Worm (Caenorhabditis elegans) whole organism, L3 larva: ENCODE results near the gene col-128.

Source experiments
- ama-1 ChIP-seq: fragments of 150-350 bp; optimal IDR thresholded peaks from 2 replicates; lab custom pipeline; 2018
- ceh-9 ChIP-seq: sonication (generic microtip); optimal IDR thresholded peaks from 2 replicates; lab custom pipeline; 2018; ENCODE audit warnings: missing biosample characterization, missing genetic modification characterization
- daf-12 ChIP-seq: fragments of 150-350 bp; optimal IDR thresholded peaks from 2 replicates; lab custom pipeline; 2014; ENCODE audit warnings: missing biosample characterization, missing genetic modification reagents, missing genetic modification characterization
- egl-5 ChIP-seq: fragments of 150-350 bp; optimal IDR thresholded peaks from 2 replicates; lab custom pipeline; 2017; ENCODE audit warnings: missing biosample characterization, missing genetic modification reagents, missing genetic modification characterization, inconsistent platforms
- elt-1 ChIP-seq: fragments of 150-350 bp; optimal IDR thresholded peaks from 2 replicates; lab custom pipeline; 2014; ENCODE audit warnings: missing biosample characterization, missing genetic modification characterization
- lin-15B ChIP-seq: fragments of 150-350 bp; optimal IDR thresholded peaks from 2 replicates; lab custom pipeline; 2014; ENCODE audit warnings: missing biosample characterization, missing genetic modification characterization
- mml-1 ChIP-seq: fragments of 150-350 bp; sonication (generic microtip); optimal IDR thresholded peaks from 3 replicates; lab custom pipeline; 2014; ENCODE audit warnings: missing biosample characterization, missing genetic modification characterization
- nhr-12 ChIP-seq: fragments of 150-350 bp; optimal IDR thresholded peaks from 2 replicates; lab custom pipeline; 2014; ENCODE audit warnings: missing biosample characterization, missing genetic modification characterization
- nhr-25 ChIP-seq: sonication (generic microtip); optimal IDR thresholded peaks from 2 replicates; lab custom pipeline; 2017; ENCODE audit warnings: missing biosample characterization, missing genetic modification characterization
- pha-4 ChIP-seq: fragments of 150-350 bp; optimal IDR thresholded peaks from 2 replicates; lab custom pipeline; 2014; ENCODE audit warnings: missing biosample characterization, missing genetic modification reagents, missing genetic modification characterization
- skn-1 ChIP-seq: fragments of 150-350 bp; optimal IDR thresholded peaks from 2 replicates; lab custom pipeline; 2014; ENCODE audit warnings: missing biosample characterization, missing genetic modification characterization
- unc-39 ChIP-seq: sonication (generic microtip); optimal IDR thresholded peaks from 4 replicates; lab custom pipeline; 2017; ENCODE audit warnings: missing biosample characterization, missing genetic modification characterization
- unc-62 ChIP-seq: fragments of 150-350 bp; sonication (generic microtip); optimal IDR thresholded peaks from 4 replicates; lab custom pipeline; 2014; ENCODE audit warnings: missing biosample characterization, missing genetic modification reagents, missing genetic modification characterization
- zag-1 ChIP-seq: fragments of 150-350 bp; optimal IDR thresholded peaks from 2 replicates; lab custom pipeline; 2014; ENCODE audit warnings: missing biosample characterization, missing genetic modification characterization

DNA sequence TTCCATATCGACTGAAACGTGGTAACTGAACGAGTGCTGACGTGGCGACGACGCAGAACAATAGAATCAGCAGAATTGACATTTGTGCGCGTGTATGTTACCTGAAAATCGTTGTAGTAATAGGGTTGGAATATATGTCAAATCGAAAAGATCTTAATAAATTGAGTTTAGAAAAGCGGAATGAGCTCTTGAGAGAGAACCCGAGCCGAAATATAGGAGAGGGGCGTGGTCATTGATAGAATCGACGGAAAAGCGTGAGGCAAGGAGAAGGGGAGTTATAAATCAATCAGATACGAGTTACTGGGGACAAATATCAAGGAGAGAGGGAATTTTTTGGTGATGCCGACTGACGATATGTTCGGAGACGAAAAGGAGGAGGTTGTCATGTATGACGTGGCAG is 41.1 kb downstream of the col-128 start, which contains the start of gene M04B2.6:
- TF ChIP-seq ama-1 (lab: Kevin White, UChicago) (no peak), daf-12 (tag; lab: Kevin White, UChicago) (no peak), unc-62 (GFP tag; lab: Kevin White, UChicago) (no peak), pha-4 (no peak), unc-39 (tag; lab: Kevin White, UChicago) (no peak), elt-1 (tag; lab: Kevin White, UChicago) (no peak), egl-5 (tag; lab: Kevin White, UChicago) (no peak), nhr-12 (tag; lab: Kevin White, UChicago) (no peak), mml-1 (tag; lab: Kevin White, UChicago) (no peak), lin-15B (tag; lab: Kevin White, UChicago) (no peak), nhr-25 (tag; lab: Kevin White, UChicago) (no peak), zag-1 (tag; lab: Kevin White, UChicago) (no peak), ceh-9 (tag; lab: Kevin White, UChicago) (no peak), skn-1 (tag; lab: Kevin White, UChicago) (no peak)
